Worm (Caenorhabditis elegans) whole organism, young adult: ENCODE results near the gene srr-3.

Experiments used
- F23B12.7 ChIP-seq: sonication (generic microtip); optimal IDR thresholded peaks from 2 replicates; lab custom pipeline; 2017; ENCODE audit warnings: missing genetic modification characterization, mild to moderate bottlenecking, missing compliant biosample characterization, antibody characterized with exemption, moderate library complexity; ENCODE audit not compliant: insufficient read depth
- F39B2.1 ChIP-seq: fragments of 200-800 bp; sonication (Bioruptor generic); IDR thresholded peaks from 2 replicates; pipeline ENCODE4 v1.3.6; 2022; ENCODE audit warnings: missing genetic modification reagents, missing genetic modification characterization, missing compliant biosample characterization
- ama-1 ChIP-seq, 3 experiments: fragments of 150-350 bp in 1 of 3; sonication (generic microtip) in 2 of 3; optimal IDR thresholded peaks; 2 replicates each; lab custom pipeline; 2014 to 2018; ENCODE audit warnings: missing biosample characterization in 2 of 3, missing genetic modification characterization in 2 of 3, missing genetic modification reagents in 2 of 3
- atf-7 ChIP-seq: sonication (generic microtip); optimal IDR thresholded peaks from 2 replicates; lab custom pipeline; 2017; ENCODE audit warnings: mild to moderate bottlenecking, missing genetic modification characterization, missing compliant biosample characterization
- cebp-1 ChIP-seq, 2 experiments: fragments of 200-800 bp in 1 of 2; sonication (Bioruptor generic) in 1 of 2; sonication (generic microtip) in 1 of 2; IDR thresholded peaks in 1 of 2; optimal IDR thresholded peaks in 1 of 2; 2 replicates each; pipeline versions ENCODE4 v1.3.6 to Lab custom; 2017 to 2022; ENCODE audit warnings: missing compliant biosample characterization in 2 of 2, missing genetic modification characterization in 2 of 2, mild to moderate bottlenecking in 1 of 2, missing genetic modification reagents in 1 of 2, moderate library complexity in 1 of 2
- chd-7 ChIP-seq: sonication (generic microtip); optimal IDR thresholded peaks from 2 replicates; lab custom pipeline; 2016; ENCODE audit warnings: mild to moderate bottlenecking, missing genetic modification characterization, moderate library complexity, missing compliant biosample characterization
- madf-8 ChIP-seq: fragments of 200-800 bp; sonication (Bioruptor generic); conservative IDR thresholded peaks from 2 replicates; pipeline ENCODE4 v1.3.6; 2022; ENCODE audit warnings: missing genetic modification reagents, missing genetic modification characterization, missing compliant biosample characterization
- mel-28 ChIP-seq: sonication (generic microtip); optimal IDR thresholded peaks from 2 replicates; lab custom pipeline; 2016; ENCODE audit warnings: borderline replicate concordance, mild to moderate bottlenecking, missing genetic modification characterization, missing compliant biosample characterization
- pha-4 ChIP-seq: fragments of 150-350 bp; sonication (generic microtip); optimal IDR thresholded peaks from 2 replicates; lab custom pipeline; 2014; ENCODE audit warnings: missing biosample characterization, missing genetic modification reagents, missing genetic modification characterization
- tlf-1 ChIP-seq: fragments of 200-800 bp; sonication (Bioruptor generic); optimal IDR thresholded peaks from 2 replicates; lab custom pipeline; 2018; ENCODE audit warnings: mild to moderate bottlenecking, missing genetic modification characterization, missing compliant biosample characterization

DNA sequence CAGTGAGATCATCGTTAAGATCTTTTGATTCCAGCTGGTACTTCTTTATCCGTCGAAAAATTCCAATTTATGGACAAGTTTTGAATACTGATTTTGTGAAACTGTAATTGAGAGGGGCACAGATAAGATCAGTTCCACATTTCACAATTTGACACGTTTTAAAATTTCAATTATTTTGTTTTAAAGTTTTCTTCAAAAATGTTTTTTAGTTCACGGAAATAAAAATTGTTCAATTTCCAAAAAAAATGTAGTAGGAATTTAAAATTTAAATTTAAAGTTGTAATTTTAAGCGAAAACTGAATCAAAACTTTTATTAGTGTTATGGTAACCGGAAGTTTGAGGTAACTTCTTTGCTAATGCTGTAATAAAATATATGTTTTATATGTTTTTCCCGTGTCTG, 9.1 kb upstream of the srr-3 start, which contains the start of gene F36D3.4:
- TF ChIP-seq cebp-1 (GFP tag; IDR thresholded peaks at IDR 0.05; lab: Robert Waterston, UW): no peak
- TF ChIP-seq cebp-1 (tag; optimal IDR thresholded peaks at IDR 0.05; lab: Kevin White, UChicago): no peak
- TF ChIP-seq ama-1 (optimal IDR thresholded peaks at IDR 0.05; lab: Kevin White, UChicago): no peak
- no peak for TF ChIP-seq ama-1 (GFP tag; optimal IDR thresholded peaks at IDR 0.05; lab: Kevin White, UChicago)
- TF ChIP-seq mel-28: no peak
- no peak for TF ChIP-seq pha-4 (tag; lab: Kevin White, UChicago)
- no peak for TF ChIP-seq atf-7 (tag; lab: Kevin White, UChicago)
- TF ChIP-seq F39B2.1: no peak
- no peak for TF ChIP-seq chd-7 (tag; lab: Kevin White, UChicago)
- no peak for TF ChIP-seq madf-8
- no peak for TF ChIP-seq tlf-1
- no peak for TF ChIP-seq F23B12.7
